Worm (Caenorhabditis elegans) whole organism, mixed stage, embryonic: ENCODE measurements around the gene K10G9.2.

ENCODE experiments used
- mls-2 ChIP-seq: sonication (generic microtip); optimal IDR thresholded peaks from 2 replicates; lab custom pipeline; 2016; ENCODE audit warnings: mild to moderate bottlenecking, missing genetic modification characterization, moderate library complexity, missing compliant biosample characterization
- nhr-237 ChIP-seq: fragments of 150-350 bp; optimal IDR thresholded peaks from 2 replicates; lab custom pipeline; 2014; ENCODE audit warnings: missing biosample characterization, missing genetic modification characterization
- unc-62 ChIP-seq: fragments of 150-350 bp; optimal IDR thresholded peaks from 2 replicates; lab custom pipeline; 2014; ENCODE audit warnings: missing biosample characterization, missing genetic modification reagents, missing genetic modification characterization
- ztf-11 ChIP-seq: fragments of 150-350 bp; optimal IDR thresholded peaks from 2 replicates; lab custom pipeline; 2014; ENCODE audit warnings: missing biosample characterization, missing genetic modification characterization

- TF ChIP-seq unc-62 (GFP tag; lab: Kevin White, UChicago) (no peak), ztf-11 (tag; lab: Kevin White, UChicago) (no peak), nhr-237 (tag; lab: Kevin White, UChicago) (no peak), mls-2 (tag; lab: Kevin White, UChicago) (no peak)
Measured at ce11 chrIII:10318062-10318609, 32.4 kb downstream of the K10G9.2 start, which contains the start of the genes unc-50 and ostf-4.
